Worm (Caenorhabditis elegans) whole organism, L4/young adult: ENCODE data around the gene din-1.

Experiments used
- W03F9.2 ChIP-seq: fragments of 150-350 bp; optimal IDR thresholded peaks from 2 replicates; lab custom pipeline; 2014; ENCODE audit warnings: missing biosample characterization, missing genetic modification characterization
- dao-5 ChIP-seq: sonication (generic microtip); optimal IDR thresholded peaks from 2 replicates; lab custom pipeline; 2016; ENCODE audit warnings: missing genotype, missing genetic modification characterization, moderate library complexity, missing compliant biosample characterization
- him-1 ChIP-seq: sonication (generic microtip); optimal IDR thresholded peaks from 2 replicates; lab custom pipeline; 2016; ENCODE audit warnings: missing genotype, missing genetic modification reagents, missing genetic modification characterization, missing compliant biosample characterization

DNA sequence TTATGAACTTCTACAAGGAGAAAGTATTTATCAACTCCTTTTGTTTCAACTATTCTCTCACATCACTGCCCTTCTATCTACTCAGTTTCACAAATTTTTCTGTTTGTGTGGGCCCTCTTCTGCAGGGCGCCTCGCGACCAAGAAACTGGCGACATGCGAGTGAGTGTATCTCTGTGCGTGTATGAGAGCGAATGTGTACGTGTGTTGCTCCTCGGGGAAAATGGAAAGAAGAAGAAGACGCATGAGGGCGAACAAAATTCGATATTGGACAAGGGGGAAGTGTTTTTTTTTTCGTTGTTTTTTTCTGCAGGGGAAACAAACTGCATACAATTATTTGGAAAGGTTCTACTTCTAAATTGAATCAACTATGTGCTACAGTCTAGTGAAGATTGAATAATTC, 11.8 kb downstream of the din-1 start:
- TF ChIP-seq W03F9.2: no peak
- TF ChIP-seq dao-5 (tag; lab: Kevin White, UChicago): no peak
- peak; percentile 9 for TF ChIP-seq him-1
